Worm (Caenorhabditis elegans): Measurements from ENCODE around the gene grl-30.

ce11 chrV:3557422-3557821 lies 1.3 kb downstream of the grl-30 start, which contains the start of gene grl-31:
- TF ChIP-seq hnd-1 (tag; optimal IDR thresholded peaks at IDR 0.05) (no peak), ceh-36 (tag; optimal IDR thresholded peaks at IDR 0.05) (no peak), pes-1 (GFP tag; IDR thresholded peaks at IDR 0.05) (no peak), ama-1 (optimal IDR thresholded peaks at IDR 0.05) (no peak), flt-1 (GFP tag; IDR thresholded peaks at IDR 0.05) (no peak), B0310.2 (tag; optimal IDR thresholded peaks at IDR 0.05) (no peak), aly-1 (tag; optimal IDR thresholded peaks at IDR 0.05) (no peak), ets-7 (tag; optimal IDR thresholded peaks at IDR 0.05) (no peak)
